Worm (Caenorhabditis elegans): ENCODE measurements around the gene C18E9.2.
A peak's percentile ranks its signal among the peaks of the same experiment; 100 is the strongest.

Gene C18E9.2

ce11 chrII:8992780-8993179, 28.0 kb downstream of the C18E9.2 start, which contains the start of gene ooc-5:
Gene ooc-5, plus strand, starts transcription at chrII:8993160.
- no peak for TF ChIP-seq mdt-29 (GFP tag; IDR thresholded peaks at IDR 0.05)
- no peak for TF ChIP-seq F44E2.7 (GFP tag; IDR thresholded peaks at IDR 0.05)
- TF ChIP-seq fos-1 (tag; optimal IDR thresholded peaks at IDR 0.05), result no peak
- peak; percentile 8 for TF ChIP-seq mes-2 (tag; optimal IDR thresholded peaks at IDR 0.05; ENCODE audit: poor library complexity, severe bottlenecking)
- no peak for TF ChIP-seq madf-9 (GFP tag; conservative IDR thresholded peaks at IDR 0.05)
- TF ChIP-seq lsy-2 (tag; optimal IDR thresholded peaks at IDR 0.05), result peak in 1 of 2 experiments; percentile 96
- TF ChIP-seq nhr-76 (tag; optimal IDR thresholded peaks at IDR 0.05), result no peak
- no peak for TF ChIP-seq mxl-2 (GFP tag; conservative IDR thresholded peaks at IDR 0.05)
- no peak for TF ChIP-seq daf-19 (GFP tag; conservative IDR thresholded peaks at IDR 0.05)

DNA sequence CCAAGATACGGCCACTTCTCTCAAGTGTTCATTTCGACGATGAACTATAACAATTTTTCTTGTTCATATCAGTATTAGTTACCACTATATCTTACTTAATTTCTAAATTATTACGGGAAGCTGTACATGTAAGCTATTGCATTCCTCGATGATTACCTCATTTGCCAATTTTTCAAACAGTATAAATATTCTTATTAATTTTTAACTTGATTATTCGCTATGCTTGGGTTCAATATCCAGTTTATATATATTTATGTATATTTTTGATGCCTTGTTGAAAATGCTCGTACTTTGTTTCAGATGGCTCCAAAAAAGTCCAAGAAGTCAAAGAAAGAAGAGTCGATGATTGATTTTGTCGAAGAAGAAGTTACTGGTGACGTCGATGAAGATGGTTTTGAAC, 29.5 kb downstream of the C18E9.2 start, which contains the start of gene F44G4.1:
TSS of gene F44G4.1 (plus strand) at position 301 of the 400 bp plus-strand sequence.
- TF ChIP-seq ceh-62 (tag; optimal IDR thresholded peaks at IDR 0.05), result no peak
- no peak for TF ChIP-seq spr-3 (GFP tag; optimal IDR thresholded peaks at IDR 0.05)
- TF ChIP-seq hmg-1.1 (GFP tag; IDR thresholded peaks at IDR 0.05), result no peak
- TF ChIP-seq unc-130 (GFP tag; optimal IDR thresholded peaks at IDR 0.05), result no peak
- no peak for TF ChIP-seq gei-8 (GFP tag; optimal IDR thresholded peaks at IDR 0.05)
- no peak for TF ChIP-seq dve-1 (tag; optimal IDR thresholded peaks at IDR 0.05; ENCODE audit: insufficient read depth)
- no peak for TF ChIP-seq ceh-20 (GFP tag; IDR thresholded peaks at IDR 0.05)
- TF ChIP-seq lin-13 (GFP tag; optimal IDR thresholded peaks at IDR 0.05), result no peak
- no peak for TF ChIP-seq unc-39 (tag; optimal IDR thresholded peaks at IDR 0.05)

DNA sequence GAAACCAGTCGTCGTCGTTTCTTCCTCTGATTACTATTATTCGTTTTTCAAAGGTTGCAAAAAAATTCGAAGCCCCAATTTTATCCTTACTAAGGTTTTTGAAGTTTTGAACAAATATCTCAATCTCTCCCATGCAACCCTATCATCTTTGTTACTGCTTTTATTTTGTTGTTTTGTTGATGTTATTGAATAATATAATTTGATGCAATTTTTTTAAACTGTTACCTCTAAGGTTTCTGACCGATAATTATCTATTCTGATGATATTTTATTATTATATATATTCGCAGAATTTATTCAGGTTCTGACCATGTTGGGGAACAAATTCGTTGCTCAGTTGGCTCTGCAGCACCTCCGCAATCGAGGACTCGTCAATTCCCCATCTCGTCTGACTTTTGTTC, 31.3 kb downstream of the C18E9.2 start, which contains the start of gene ndub-2:
TSS of gene ndub-2 (plus strand) at position 301 of the 400 bp plus-strand sequence.
- TF ChIP-seq hmg-1.1 (GFP tag; IDR thresholded peaks at IDR 0.05) (no peak), dmd-8 (GFP tag; IDR thresholded peaks at IDR 0.05) (no peak), egl-43 (GFP tag; IDR thresholded peaks at IDR 0.05) (no peak), set-16 (GFP tag; IDR thresholded peaks at IDR 0.05) (no peak), ztf-7 (tag; optimal IDR thresholded peaks at IDR 0.05) (no peak), skn-1 (tag; optimal IDR thresholded peaks at IDR 0.05) (no peak), Y105C5A.15 (GFP tag; IDR thresholded peaks at IDR 0.05) (no peak), F26F4.8 (GFP tag; conservative IDR thresholded peaks at IDR 0.05) (no peak), snpc-1.2 (GFP tag; IDR thresholded peaks at IDR 0.05) (no peak)

DNA sequence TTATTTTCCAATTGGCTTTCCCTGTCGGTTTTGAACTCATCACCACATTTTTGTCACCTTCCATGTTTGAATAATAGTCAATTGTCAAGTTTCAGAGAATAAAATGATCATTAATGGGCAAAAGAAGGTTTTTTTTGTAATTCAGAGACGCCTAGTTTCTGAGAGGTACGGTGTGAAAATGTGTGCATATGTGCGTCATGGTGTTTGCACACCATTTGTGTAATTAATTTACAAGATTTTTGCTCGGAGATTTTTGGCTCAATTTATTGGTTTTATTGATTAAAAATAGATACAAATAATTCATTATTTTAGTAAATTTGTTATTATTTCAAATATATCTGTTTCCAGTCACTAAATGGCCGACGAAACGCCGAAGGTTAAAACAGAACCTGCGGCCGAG, 32.7 kb downstream of the C18E9.2 start, which contains the start of the genes F44G4.3 and tdp-1:
TSS of gene F44G4.3 (minus strand) at position 184 of the 400 bp plus-strand sequence.
TSS of gene tdp-1 (plus strand) at position 347 of the 400 bp plus-strand sequence.
- TF ChIP-seq lin-15B (tag; optimal IDR thresholded peaks at IDR 0.05) (no peak), dmd-6 (GFP tag; IDR thresholded peaks at IDR 0.05) (no peak), egl-27 (tag; optimal IDR thresholded peaks at IDR 0.05) (no peak), nhr-48 (tag; optimal IDR thresholded peaks at IDR 0.05) (no peak), mxl-3 (GFP tag; optimal IDR thresholded peaks at IDR 0.05) (no peak), rbr-2 (tag; optimal IDR thresholded peaks at IDR 0.05) (no peak), mdl-1 (tag; optimal IDR thresholded peaks at IDR 0.05) (no peak), dpl-1 (GFP tag; optimal IDR thresholded peaks at IDR 0.05) (peak; percentile 29), R02D3.7 (tag; optimal IDR thresholded peaks at IDR 0.05) (no peak), ceh-32 (tag; optimal IDR thresholded peaks at IDR 0.05; ENCODE audit: poor library complexity) (no peak), ceh-28 (tag; optimal IDR thresholded peaks at IDR 0.05) (no peak), daf-12 (tag; optimal IDR thresholded peaks at IDR 0.05) (no peak), ZK546.5 (tag; optimal IDR thresholded peaks at IDR 0.05) (no peak), set-16 (GFP tag; IDR thresholded peaks at IDR 0.05) (no peak), ZK337.2 (GFP tag; IDR thresholded peaks at IDR 0.05) (no peak), saeg-2 (GFP tag; IDR thresholded peaks at IDR 0.05) (no peak), pqm-1 (tag; optimal IDR thresholded peaks at IDR 0.05) (no peak), aha-1 (tag) (peak; percentile 44), Y75B8A.6 (GFP tag; IDR thresholded peaks at IDR 0.05) (no peak), dve-1 (tag; optimal IDR thresholded peaks at IDR 0.05; ENCODE audit: insufficient read depth) (no peak), mep-1 (tag; optimal IDR thresholded peaks at IDR 0.05) (no peak), unc-130 (GFP tag; optimal IDR thresholded peaks at IDR 0.05) (no peak), aly-2 (tag; optimal IDR thresholded peaks at IDR 0.05) (no peak), F10B5.3 (tag; optimal IDR thresholded peaks at IDR 0.05) (no peak), daf-16 (GFP tag; optimal IDR thresholded peaks at IDR 0.05) (no peak), daf-16 (tag; optimal IDR thresholded peaks at IDR 0.05) (no peak)
